Fruit fly (Drosophila melanogaster): ENCODE data around the gene bou.

The bou gene

dm6 chrX:6973340-6973739, 12.9 kb upstream of the bou start, which contains the start of gene CG3040 (continued):
- TF ChIP-seq CG14965 (GFP tag; optimal IDR thresholded peaks at IDR 0.05; ENCODE audit: borderline replicate concordance) (no peak), Side (GFP tag; optimal IDR thresholded peaks at IDR 0.05) (no peak), disco-r (GFP tag; optimal IDR thresholded peaks at IDR 0.05) (no peak), crp (GFP tag; optimal IDR thresholded peaks at IDR 0.05) (peak in 1 of 2 experiments; percentile 69), NK7.1 (GFP tag; optimal IDR thresholded peaks at IDR 0.05) (no peak), rib (GFP tag; IDR thresholded peaks at IDR 0.05) (no peak), Dip3 (GFP tag; optimal IDR thresholded peaks at IDR 0.05) (peak; percentile 1), mirr (GFP tag; optimal IDR thresholded peaks at IDR 0.05) (no peak), unpg (GFP tag; optimal IDR thresholded peaks at IDR 0.05) (peak; percentile 48), ase (GFP tag; IDR thresholded peaks at IDR 0.05) (no peak), Dfd (GFP tag; optimal IDR thresholded peaks at IDR 0.05) (no peak), tio (GFP tag; optimal IDR thresholded peaks at IDR 0.05) (no peak), Sox102F (GFP tag; optimal IDR thresholded peaks at IDR 0.05) (peak; percentile 53), lov (optimal IDR thresholded peaks at IDR 0.05) (no peak), lov (GFP tag; IDR thresholded peaks at IDR 0.05) (no peak), her (GFP tag; optimal IDR thresholded peaks at IDR 0.05) (no peak), jing (GFP tag; optimal IDR thresholded peaks at IDR 0.05) (no peak), CG1603 (tag; optimal IDR thresholded peaks at IDR 0.05) (peak; percentile 59), CG6683 (GFP tag; optimal IDR thresholded peaks at IDR 0.05) (no peak), fu2 (GFP tag; optimal IDR thresholded peaks at IDR 0.05) (no peak), Lhr (GFP tag; optimal IDR thresholded peaks at IDR 0.05) (peak; percentile 53), Hey (tag; optimal IDR thresholded peaks at IDR 0.05) (no peak)

- TF ChIP-seq CG1024 (GFP tag; IDR thresholded peaks at IDR 0.05) (no peak), CG4617 (GFP tag; optimal IDR thresholded peaks at IDR 0.05; ENCODE audit: borderline replicate concordance) (no peak), nerfin-1 (tag; optimal IDR thresholded peaks at IDR 0.05) (no peak), sens (GFP tag) (peak; percentile 54), Vsx1 (GFP tag; optimal IDR thresholded peaks at IDR 0.05) (no peak)
Measured at dm6 chrX:6974221-6974620, 12.1 kb upstream of the bou start.

DNA sequence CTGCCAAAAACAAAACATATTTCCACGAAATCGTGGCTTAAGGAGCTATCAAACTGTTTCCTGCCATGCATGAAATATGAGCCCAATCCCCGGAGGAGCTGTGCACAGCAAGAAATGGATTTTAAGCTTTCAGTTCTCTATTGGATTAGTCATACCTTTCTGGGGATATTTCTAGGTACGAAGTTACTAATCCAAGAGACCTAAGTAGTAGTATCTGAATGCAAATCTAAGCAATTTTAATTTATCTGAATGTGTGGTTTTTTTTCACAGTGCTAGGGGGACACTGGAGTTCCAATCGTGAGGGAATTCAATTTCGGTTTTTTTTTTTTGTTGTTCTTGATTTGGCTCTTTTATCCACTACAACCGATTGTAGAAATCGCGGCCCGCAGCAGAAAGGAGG, 9.9 kb upstream of the bou start:
- TF ChIP-seq scrt (GFP tag; optimal IDR thresholded peaks at IDR 0.05) (no peak), HLH3B (GFP tag; IDR thresholded peaks at IDR 0.05) (0 out of 2 replicates have a peak, but pooled peaks have one; percentile 25), CG6689 (GFP tag; IDR thresholded peaks at IDR 0.05) (peak; percentile 21; the same call in 1 of the 2 replicates), Ets65A (GFP tag) (peak; percentile 78), Kr (GFP tag; optimal IDR thresholded peaks at IDR 0.05) (no peak), Sox102F (GFP tag; optimal IDR thresholded peaks at IDR 0.05) (no peak), jigr1 (GFP tag; IDR thresholded peaks at IDR 0.05) (no peak), CG18476 (GFP tag; optimal IDR thresholded peaks at IDR 0.05) (no peak), CG5245 (GFP tag; optimal IDR thresholded peaks at IDR 0.05) (no peak)

DNA sequence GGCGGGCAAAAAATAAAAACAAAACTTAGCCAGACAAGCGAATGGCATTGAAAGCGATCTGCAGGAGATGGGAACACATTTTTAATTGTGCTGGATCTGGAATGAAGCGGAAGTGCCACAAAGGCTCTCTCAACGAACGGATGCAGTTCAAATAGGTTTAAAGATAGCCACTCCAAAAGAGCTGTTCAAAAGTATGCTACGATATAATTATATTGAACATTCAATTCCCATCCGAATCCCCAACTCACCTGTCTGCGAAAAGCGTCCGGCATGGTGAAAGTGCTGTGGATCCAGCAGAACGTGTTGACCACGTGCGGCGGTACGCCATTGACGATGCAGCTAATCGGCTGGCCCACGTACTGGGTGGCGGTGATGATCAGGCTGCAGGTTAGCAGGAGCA, 9.4 kb upstream of the bou start:
- no peak for TF ChIP-seq chn (GFP tag; optimal IDR thresholded peaks at IDR 0.05)
- no peak for TF ChIP-seq CG8290 (GFP tag; optimal IDR thresholded peaks at IDR 0.05)
- peak in 1 of 2 experiments; percentile 61 for TF ChIP-seq CG8290 (tag; optimal IDR thresholded peaks at IDR 0.05)
- no peak for TF ChIP-seq wdn (GFP tag; IDR thresholded peaks at IDR 0.05)
- peak; percentile 87 for TF ChIP-seq CG17612 (GFP tag; IDR thresholded peaks at IDR 0.05)
